Fruit fly (Drosophila melanogaster) whole organism, prepupa: Measurements from ENCODE around the gene CG43210.
A peak's percentile ranks its signal among the peaks of the same experiment; 100 is the strongest.

Source experiments
- Blimp-1 ChIP-seq: fragments of 200-800 bp; sonication (Bioruptor generic); optimal IDR thresholded peaks from 3 replicates; lab custom pipeline; 2017; ENCODE audit warnings: missing biosample characterization, missing genetic modification characterization, mild to moderate bottlenecking, moderate library complexity, missing genetic modification reagents
- CG10631 ChIP-seq: fragments of 200-800 bp; sonication (Bioruptor generic); optimal IDR thresholded peaks from 2 replicates; lab custom pipeline; 2016; ENCODE audit warnings: missing biosample characterization, missing genetic modification characterization
- CG10669 ChIP-seq: fragments of 200-800 bp; sonication (Bioruptor generic); optimal IDR thresholded peaks from 3 replicates; lab custom pipeline; 2018; ENCODE audit warnings: missing biosample characterization, mild to moderate bottlenecking, missing genetic modification characterization, moderate library complexity
- CG11294 ChIP-seq: fragments of 200-800 bp; sonication (Bioruptor generic); IDR thresholded peaks from 2 replicates; pipeline ENCODE4 v1.3.6; 2022; ENCODE audit warnings: missing biosample characterization, missing genetic modification characterization
- CG11902 ChIP-seq: fragments of 200-800 bp; sonication (Bioruptor generic); optimal IDR thresholded peaks from 3 replicates; lab custom pipeline; 2016; ENCODE audit warnings: missing biosample characterization, missing genetic modification characterization
- CG15336 ChIP-seq: fragments of 200-800 bp; sonication (Bioruptor generic); IDR thresholded peaks from 2 replicates; pipeline ENCODE4 v1.3.6; 2022; ENCODE audit warnings: missing biosample characterization, missing genetic modification characterization
- CG1621 ChIP-seq: fragments of 200-800 bp; sonication (Bioruptor generic); optimal IDR thresholded peaks from 3 replicates; lab custom pipeline; 2018; ENCODE audit warnings: missing biosample characterization, mild to moderate bottlenecking, missing genetic modification characterization
- CG16779 ChIP-seq: fragments of 200-800 bp; sonication (Bioruptor generic); optimal IDR thresholded peaks from 3 replicates; lab custom pipeline; 2017; ENCODE audit warnings: missing biosample characterization, mild to moderate bottlenecking, missing genetic modification characterization
- CG3032 ChIP-seq: fragments of 200-800 bp; optimal IDR thresholded peaks from 2 replicates; lab custom pipeline; 2019; ENCODE audit warnings: missing biosample characterization, mild to moderate bottlenecking, missing genetic modification characterization, moderate library complexity
- CG31627 ChIP-seq: fragments of 200-800 bp; sonication (Bioruptor generic); optimal IDR thresholded peaks from 3 replicates; lab custom pipeline; 2016; ENCODE audit warnings: missing biosample characterization, missing genetic modification characterization
- CG32006 ChIP-seq: fragments of 200-800 bp; sonication (Bioruptor generic); optimal IDR thresholded peaks from 3 replicates; lab custom pipeline; 2017; ENCODE audit warnings: missing biosample characterization, mild to moderate bottlenecking, missing genetic modification characterization
- CG3919 ChIP-seq: fragments of 200-800 bp; sonication (Bioruptor generic); optimal IDR thresholded peaks from 3 replicates; lab custom pipeline; 2016; ENCODE audit warnings: missing biosample characterization, missing genetic modification characterization
- CG4318 ChIP-seq: fragments of 200-800 bp; sonication (Bioruptor generic); optimal IDR thresholded peaks from 3 replicates; lab custom pipeline; 2017; ENCODE audit warnings: missing biosample characterization, mild to moderate bottlenecking, missing genetic modification characterization
- CG6163 ChIP-seq: fragments of 200-800 bp; sonication (Bioruptor generic); IDR thresholded peaks from 3 replicates; pipeline ENCODE4 v1.3.6; 2022; ENCODE audit warnings: missing biosample characterization, missing genetic modification characterization
- CG6276 ChIP-seq: fragments of 200-800 bp; sonication (Bioruptor generic); optimal IDR thresholded peaks from 2 replicates; lab custom pipeline; 2017; ENCODE audit warnings: missing biosample characterization, mild to moderate bottlenecking, missing genetic modification characterization
- CG6792 ChIP-seq: fragments of 200-800 bp; sonication (Bioruptor generic); optimal IDR thresholded peaks from 3 replicates; lab custom pipeline; 2016; ENCODE audit warnings: missing biosample characterization, missing genetic modification characterization
- CG6808 ChIP-seq: fragments of 200-800 bp; sonication (Bioruptor generic); optimal IDR thresholded peaks from 3 replicates; lab custom pipeline; 2017; ENCODE audit warnings: missing biosample characterization, missing genetic modification characterization, mild to moderate bottlenecking, moderate library complexity, missing genetic modification reagents
- CG6854 ChIP-seq: fragments of 200-800 bp; sonication (Bioruptor generic); optimal IDR thresholded peaks from 2 replicates; lab custom pipeline; 2017; ENCODE audit warnings: missing biosample characterization, mild to moderate bottlenecking, missing genetic modification characterization
- CG7368 ChIP-seq: fragments of 200-800 bp; sonication (Bioruptor generic); optimal IDR thresholded peaks from 3 replicates; lab custom pipeline; 2016; ENCODE audit warnings: missing biosample characterization, missing genetic modification characterization
- CG8119 ChIP-seq: fragments of 200-800 bp; sonication (Bioruptor generic); IDR thresholded peaks from 3 replicates; pipeline ENCODE4 v1.3.6; 2022; ENCODE audit warnings: missing biosample characterization, missing genetic modification characterization
- CG8319 ChIP-seq: fragments of 200-800 bp; sonication (Bioruptor generic); optimal IDR thresholded peaks from 3 replicates; lab custom pipeline; 2016; ENCODE audit warnings: missing biosample characterization, missing genetic modification characterization
- CG9139 ChIP-seq: fragments of 200-800 bp; sonication (Bioruptor generic); optimal IDR thresholded peaks from 3 replicates; lab custom pipeline; 2017; ENCODE audit warnings: missing biosample characterization, mild to moderate bottlenecking, missing genetic modification characterization
- Eip75B ChIP-seq: fragments of 200-800 bp; sonication (Bioruptor generic); optimal IDR thresholded peaks from 3 replicates; lab custom pipeline; 2016; ENCODE audit warnings: missing biosample characterization, missing genetic modification characterization
- Ets21C ChIP-seq: fragments of 200-800 bp; sonication (Bioruptor generic); optimal IDR thresholded peaks from 3 replicates; lab custom pipeline; 2016; ENCODE audit warnings: missing biosample characterization, missing genetic modification characterization
- Gug ChIP-seq: fragments of 200-800 bp; sonication (Bioruptor generic); IDR thresholded peaks from 2 replicates; pipeline ENCODE4 v1.3.6; 2022; ENCODE audit warnings: missing biosample characterization, missing genetic modification characterization
- Hr38 ChIP-seq: sonication (Bioruptor generic); optimal IDR thresholded peaks from 2 replicates; lab custom pipeline; 2016; ENCODE audit warnings: missing biosample characterization, missing genetic modification characterization
- Hr4 ChIP-seq: fragments of 200-800 bp; sonication (Bioruptor generic); optimal IDR thresholded peaks from 3 replicates; lab custom pipeline; 2016; ENCODE audit warnings: missing biosample characterization, missing genetic modification characterization
- Lpt ChIP-seq: fragments of 200-800 bp; sonication (Bioruptor generic); optimal IDR thresholded peaks from 3 replicates; lab custom pipeline; 2016; ENCODE audit warnings: missing biosample characterization, missing genetic modification characterization
- Met ChIP-seq: fragments of 200-800 bp; sonication (Bioruptor generic); optimal IDR thresholded peaks from 3 replicates; lab custom pipeline; 2016; ENCODE audit warnings: missing biosample characterization, missing genetic modification characterization
- OdsH ChIP-seq: fragments of 200-800 bp; sonication (Bioruptor generic); optimal IDR thresholded peaks from 3 replicates; lab custom pipeline; 2016; ENCODE audit warnings: missing biosample characterization, missing genetic modification characterization
- Smox ChIP-seq: fragments of 200-800 bp; sonication (Bioruptor generic); optimal IDR thresholded peaks from 3 replicates; lab custom pipeline; 2016; ENCODE audit warnings: missing biosample characterization, missing genetic modification characterization
- Sox14 ChIP-seq: fragments of 200-800 bp; sonication (Bioruptor generic); optimal IDR thresholded peaks from 3 replicates; lab custom pipeline; 2016; ENCODE audit warnings: missing biosample characterization, missing genetic modification characterization
- Sox15 ChIP-seq: fragments of 200-800 bp; sonication (Bioruptor generic); optimal IDR thresholded peaks from 3 replicates; lab custom pipeline; 2016; ENCODE audit warnings: missing biosample characterization, missing genetic modification characterization
- acj6 ChIP-seq: fragments of 200-800 bp; sonication (Bioruptor generic); optimal IDR thresholded peaks from 3 replicates; lab custom pipeline; 2016; ENCODE audit warnings: missing biosample characterization, missing genetic modification characterization
- cyc ChIP-seq: fragments of 200-800 bp; sonication (Bioruptor generic); optimal IDR thresholded peaks from 3 replicates; lab custom pipeline; 2016; ENCODE audit warnings: missing biosample characterization, missing genetic modification characterization
- dsx ChIP-seq: fragments of 200-800 bp; optimal IDR thresholded peaks from 3 replicates; lab custom pipeline; 2019; ENCODE audit warnings: missing biosample characterization, mild to moderate bottlenecking, missing genetic modification characterization, moderate library complexity; ENCODE audit not compliant: poor library complexity, severe bottlenecking
- eg ChIP-seq: fragments of 200-800 bp; sonication (Bioruptor generic); IDR thresholded peaks from 3 replicates; pipeline ENCODE4 v1.3.6; 2022; ENCODE audit warnings: missing biosample characterization, missing genetic modification characterization
- esn ChIP-seq: fragments of 200-800 bp; sonication (Bioruptor generic); optimal IDR thresholded peaks from 2 replicates; lab custom pipeline; 2016; ENCODE audit warnings: missing biosample characterization, mild to moderate bottlenecking, missing genetic modification characterization, moderate library complexity
- fd59A ChIP-seq: fragments of 200-800 bp; sonication (Bioruptor generic); optimal IDR thresholded peaks from 2 replicates; lab custom pipeline; 2017; ENCODE audit warnings: missing biosample characterization, mild to moderate bottlenecking, missing genetic modification characterization, missing genetic modification reagents
- fd85E ChIP-seq: fragments of 200-800 bp; sonication (Bioruptor generic); optimal IDR thresholded peaks from 3 replicates; lab custom pipeline; 2016; ENCODE audit warnings: missing biosample characterization, missing genetic modification characterization
- fkh ChIP-seq: fragments of 200-800 bp; sonication (Bioruptor generic); optimal IDR thresholded peaks from 3 replicates; lab custom pipeline; 2017; ENCODE audit warnings: missing biosample characterization, mild to moderate bottlenecking, missing genetic modification characterization, moderate library complexity
- lz ChIP-seq: fragments of 200-800 bp; sonication (Bioruptor generic); optimal IDR thresholded peaks from 3 replicates; lab custom pipeline; 2016; ENCODE audit warnings: missing biosample characterization, missing genetic modification characterization
- net ChIP-seq: fragments of 200-800 bp; sonication (Bioruptor generic); optimal IDR thresholded peaks from 3 replicates; lab custom pipeline; 2016; ENCODE audit warnings: missing biosample characterization, missing genetic modification characterization
- salr ChIP-seq, 2 experiments: fragments of 200-800 bp; sonication (Bioruptor generic); optimal IDR thresholded peaks; 3 replicates each; lab custom pipeline; 2016 to 2018; ENCODE audit warnings: missing biosample characterization in 2 of 2, missing genetic modification characterization in 2 of 2, mild to moderate bottlenecking in 1 of 2
- ss ChIP-seq, 2 experiments: fragments of 200-800 bp; sonication (Bioruptor generic); optimal IDR thresholded peaks; 2 replicates in 1 of 2; 3 replicates in 1 of 2; lab custom pipeline; 2017 to 2018; ENCODE audit warnings: mild to moderate bottlenecking in 2 of 2, missing biosample characterization in 2 of 2, missing genetic modification characterization in 2 of 2, moderate library complexity in 1 of 2
- svp ChIP-seq: fragments of 200-800 bp; sonication (Bioruptor generic); peaks from one replicate; lab custom pipeline; 2016; ENCODE audit warnings: missing biosample characterization, missing genetic modification characterization
- topi ChIP-seq: fragments of 200-800 bp; sonication (Bioruptor generic); optimal IDR thresholded peaks from 3 replicates; lab custom pipeline; 2016; ENCODE audit warnings: missing biosample characterization, missing genetic modification characterization
- vri ChIP-seq: fragments of 200-800 bp; sonication (Bioruptor generic); optimal IDR thresholded peaks from 3 replicates; lab custom pipeline; 2016; ENCODE audit warnings: missing biosample characterization, mild to moderate bottlenecking, missing genetic modification characterization

Gene CG43210

DNA sequence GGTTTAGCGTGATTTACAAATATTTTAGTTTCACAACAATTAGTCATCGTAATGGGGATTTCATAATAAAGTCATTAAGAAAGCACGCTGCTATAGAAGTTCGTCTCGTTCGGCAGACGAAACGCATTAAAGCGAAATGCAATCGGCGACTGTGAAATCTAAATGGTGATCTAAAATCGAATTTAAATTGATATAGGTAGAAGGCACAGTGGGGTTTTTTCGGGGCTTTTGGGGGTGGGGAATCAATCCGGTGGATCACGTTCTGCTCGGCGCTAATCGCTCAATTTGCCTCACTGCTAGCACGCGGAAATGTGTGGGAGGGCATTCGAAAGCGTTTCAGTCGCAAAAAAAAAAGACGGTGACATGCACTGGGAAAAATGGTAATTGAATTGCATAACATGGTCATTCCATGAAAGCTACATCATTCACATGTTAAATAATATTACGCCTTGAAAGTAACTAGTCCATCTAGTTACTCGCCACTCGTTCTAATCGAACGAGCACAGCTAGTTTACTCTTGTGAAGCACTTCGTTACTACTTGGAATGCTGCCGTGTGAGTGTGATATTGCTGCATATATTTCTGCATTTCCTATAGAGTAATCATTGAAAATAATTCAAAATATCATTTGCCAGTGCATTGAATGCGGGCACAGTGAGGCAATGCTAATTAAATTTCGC is 12.9 kb upstream of the CG43210 start (continued):
- no peak for TF ChIP-seq CG6792 (GFP tag; lab: Kevin White, UChicago)

dm6 chr3R:18573699-18574259 is 8.8 kb upstream of the CG43210 start:
- peak; percentile 95 for TF ChIP-seq CG10669
- peak; percentile 96 for TF ChIP-seq CG6276 (GFP tag; lab: Kevin White, UChicago)
- peak; percentile 96 for TF ChIP-seq Lpt (GFP tag; lab: Kevin White, UChicago)
- peak; percentile 100 for TF ChIP-seq svp
- TF ChIP-seq Gug (GFP tag; lab: Robert Waterston, UW) = peak; percentile 90
- TF ChIP-seq CG11294 (GFP tag; lab: Robert Waterston, UW) = peak; percentile 93
- peak; percentile 95 for TF ChIP-seq eg (GFP tag; lab: Robert Waterston, UW)
- peak; percentile 90 for TF ChIP-seq fd85E (GFP tag; lab: Kevin White, UChicago)
- TF ChIP-seq CG6792 (GFP tag; lab: Kevin White, UChicago) = peak; percentile 98
- TF ChIP-seq lz = peak; percentile 97
- TF ChIP-seq fd59A (GFP tag; lab: Kevin White, UChicago) = peak; percentile 95
- peak; percentile 96 for TF ChIP-seq Smox (GFP tag; lab: Kevin White, UChicago)
- TF ChIP-seq CG7368 = peak; percentile 91
- TF ChIP-seq ss (GFP tag; optimal IDR thresholded peaks at IDR 0.05; lab: Kevin White, UChicago) = peak; percentile 92
- TF ChIP-seq Ets21C (GFP tag; lab: Kevin White, UChicago) = peak; percentile 92
- TF ChIP-seq OdsH (GFP tag; lab: Kevin White, UChicago) = peak; percentile 98
- peak; percentile 95 for TF ChIP-seq Sox15 (GFP tag; lab: Kevin White, UChicago)
- peak; percentile 94 for TF ChIP-seq CG1621 (tag; lab: Kevin White, UChicago)
- TF ChIP-seq cyc (GFP tag; lab: Kevin White, UChicago) = peak; percentile 93
- TF ChIP-seq Sox14 = peak; percentile 98
- peak; percentile 93 for TF ChIP-seq CG16779 (tag; lab: Kevin White, UChicago)
- TF ChIP-seq net (GFP tag; lab: Kevin White, UChicago) = peak; percentile 98
- peak; percentile 93 for TF ChIP-seq CG6854 (GFP tag; lab: Kevin White, UChicago)
- TF ChIP-seq Hr38 (GFP tag; lab: Kevin White, UChicago) = peak; percentile 36
- peak; percentile 98 for TF ChIP-seq CG8119 (GFP tag; lab: Robert Waterston, UW)
- peak; percentile 80 to 99 for TF ChIP-seq salr (GFP tag; optimal IDR thresholded peaks at IDR 0.05; lab: Kevin White, UChicago)
- peak; percentile 97 for TF ChIP-seq CG3919
- peak; percentile 96 for TF ChIP-seq CG4318 (GFP tag; lab: Kevin White, UChicago)
- peak; percentile 99 for TF ChIP-seq CG32006 (GFP tag; lab: Kevin White, UChicago)
- peak; percentile 97 for TF ChIP-seq Met
- TF ChIP-seq CG11902 (GFP tag; lab: Kevin White, UChicago) = peak; percentile 91
- TF ChIP-seq dsx = peak; percentile 92
- TF ChIP-seq fkh (GFP tag; lab: Kevin White, UChicago) = peak; percentile 64
- peak; percentile 83 for TF ChIP-seq vri
- TF ChIP-seq CG31627 (GFP tag; lab: Kevin White, UChicago) = peak; percentile 97
- peak; percentile 98 for TF ChIP-seq Hr4 (GFP tag; lab: Kevin White, UChicago)
- TF ChIP-seq CG3032 = peak; percentile 95
- peak; percentile 97 for TF ChIP-seq CG10631 (GFP tag; lab: Kevin White, UChicago)
- TF ChIP-seq acj6 (GFP tag; lab: Kevin White, UChicago) = peak; percentile 98
- peak; percentile 87 for TF ChIP-seq CG9139 (GFP tag; lab: Kevin White, UChicago)
- TF ChIP-seq Eip75B (GFP tag; lab: Kevin White, UChicago) = peak; percentile 98
- TF ChIP-seq topi (GFP tag; lab: Kevin White, UChicago) = peak; percentile 96
- peak; percentile 94 for TF ChIP-seq CG6808 (GFP tag; lab: Kevin White, UChicago)
- peak; percentile 92 for TF ChIP-seq CG8319 (GFP tag; lab: Kevin White, UChicago)
- TF ChIP-seq CG6163 (GFP tag; lab: Robert Waterston, UW) = peak; percentile 91
- TF ChIP-seq CG15336 (GFP tag; lab: Robert Waterston, UW) = peak; percentile 96
- TF ChIP-seq esn (GFP tag; lab: Kevin White, UChicago) = peak; percentile 98
- peak; percentile 86 for TF ChIP-seq Blimp-1 (GFP tag; lab: Kevin White, UChicago)
